Worm (Caenorhabditis elegans) whole organism, midembryonic: ENCODE measurements around the gene rpl-35.

Source experiments
- flt-1 ChIP-seq: fragments of 200-800 bp; sonication (Bioruptor generic); IDR thresholded peaks from 2 replicates; pipeline ENCODE4 v1.3.6; 2022; ENCODE audit warnings: missing genetic modification characterization, missing compliant biosample characterization
- klf-2 ChIP-seq: fragments of 200-800 bp; sonication (Bioruptor generic); conservative IDR thresholded peaks from 2 replicates; pipeline ENCODE4 v1.3.6; 2022; ENCODE audit warnings: missing genetic modification reagents, missing genetic modification characterization, missing compliant biosample characterization
- med-1 ChIP-seq: sonication (generic microtip); optimal IDR thresholded peaks from 2 replicates; lab custom pipeline; 2017; ENCODE audit warnings: missing genetic modification characterization, mild to moderate bottlenecking, missing compliant biosample characterization, antibody characterized with exemption, missing genetic modification reagents; ENCODE audit not compliant: insufficient read depth

ce11 chrIII:7838907-7839642 is 15.9 kb upstream of the rpl-35 start, which contains the start of gene ceh-23:
- no peak for TF ChIP-seq klf-2 (GFP tag; lab: Robert Waterston, UW)
- no peak for TF ChIP-seq med-1 (GFP tag; lab: Kevin White, UChicago)
- no peak for TF ChIP-seq flt-1 (GFP tag; lab: Robert Waterston, UW)
